Worm (Caenorhabditis elegans) whole organism, midembryonic: ENCODE results near the gene W09C2.10.

Experiments used
- T22C8.4 ChIP-seq: fragments of 200-800 bp; sonication (Bioruptor generic); IDR thresholded peaks from 2 replicates; pipeline ENCODE4 v1.3.6; 2022; ENCODE audit warnings: missing genetic modification characterization, missing compliant biosample characterization
- cog-1 ChIP-seq: sonication (generic microtip); optimal IDR thresholded peaks from 2 replicates; lab custom pipeline; 2016; ENCODE audit warnings: missing genetic modification characterization, missing compliant biosample characterization
- flt-1 ChIP-seq: fragments of 200-800 bp; sonication (Bioruptor generic); IDR thresholded peaks from 2 replicates; pipeline ENCODE4 v1.3.6; 2022; ENCODE audit warnings: missing genetic modification characterization, missing compliant biosample characterization
- klf-2 ChIP-seq: fragments of 200-800 bp; sonication (Bioruptor generic); conservative IDR thresholded peaks from 2 replicates; pipeline ENCODE4 v1.3.6; 2022; ENCODE audit warnings: missing genetic modification reagents, missing genetic modification characterization, missing compliant biosample characterization
- med-1 ChIP-seq: sonication (generic microtip); optimal IDR thresholded peaks from 2 replicates; lab custom pipeline; 2017; ENCODE audit warnings: missing genetic modification characterization, mild to moderate bottlenecking, missing compliant biosample characterization, antibody characterized with exemption, missing genetic modification reagents; ENCODE audit not compliant: insufficient read depth
- ref-1 ChIP-seq: fragments of 200-800 bp; sonication (Bioruptor generic); conservative IDR thresholded peaks from 2 replicates; pipeline ENCODE4 v1.3.6; 2022; ENCODE audit warnings: missing genetic modification reagents, missing genetic modification characterization, missing compliant biosample characterization
- tab-1 ChIP-seq: fragments of 200-800 bp; sonication (Bioruptor generic); IDR thresholded peaks from 2 replicates; pipeline ENCODE4 v1.3.6; 2022; ENCODE audit warnings: missing genetic modification characterization, missing compliant biosample characterization
- ztf-23 ChIP-seq: fragments of 200-800 bp; sonication (Bioruptor generic); IDR thresholded peaks from 2 replicates; pipeline ENCODE4 v1.3.6; 2022; ENCODE audit warnings: missing genetic modification reagents, missing genetic modification characterization, missing compliant biosample characterization
- ztf-29 ChIP-seq: fragments of 200-800 bp; sonication (Bioruptor generic); IDR thresholded peaks from 2 replicates; pipeline ENCODE4 v1.3.6; 2022; ENCODE audit warnings: missing genetic modification reagents, missing genetic modification characterization, missing compliant biosample characterization

Gene W09C2.10

DNA sequence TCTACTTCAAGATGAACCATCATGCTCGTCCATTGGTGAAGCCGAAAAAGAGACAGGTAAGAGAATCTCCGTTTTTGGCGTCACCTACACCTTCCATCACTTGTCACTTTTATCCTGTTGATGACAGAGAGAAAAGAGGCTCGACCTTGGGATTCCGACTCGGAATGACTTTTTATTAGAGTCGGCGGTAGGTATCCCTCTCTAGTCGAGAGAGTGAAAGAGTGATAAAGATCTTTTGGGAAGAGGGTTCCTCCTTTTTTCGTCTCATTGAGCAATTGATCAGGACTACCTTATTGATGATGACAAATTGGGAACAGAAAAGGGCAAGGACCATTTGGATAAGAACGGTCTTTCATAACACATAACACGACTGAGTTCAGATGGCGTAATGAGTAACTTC lies 7.5 kb downstream of the W09C2.10 start:
- TF ChIP-seq flt-1 (GFP tag; lab: Robert Waterston, UW) (0 out of 2 replicates have a peak, but pooled peaks have one; percentile 25), med-1 (GFP tag; lab: Kevin White, UChicago) (no peak), ztf-29 (GFP tag; lab: Robert Waterston, UW) (no peak), cog-1 (tag; lab: Kevin White, UChicago) (no peak), klf-2 (GFP tag; lab: Robert Waterston, UW) (no peak)

ce11 chrIV:9615511-9615910 lies 9.4 kb downstream of the W09C2.10 start:
- TF ChIP-seq ztf-29 (GFP tag; lab: Robert Waterston, UW): no peak

DNA sequence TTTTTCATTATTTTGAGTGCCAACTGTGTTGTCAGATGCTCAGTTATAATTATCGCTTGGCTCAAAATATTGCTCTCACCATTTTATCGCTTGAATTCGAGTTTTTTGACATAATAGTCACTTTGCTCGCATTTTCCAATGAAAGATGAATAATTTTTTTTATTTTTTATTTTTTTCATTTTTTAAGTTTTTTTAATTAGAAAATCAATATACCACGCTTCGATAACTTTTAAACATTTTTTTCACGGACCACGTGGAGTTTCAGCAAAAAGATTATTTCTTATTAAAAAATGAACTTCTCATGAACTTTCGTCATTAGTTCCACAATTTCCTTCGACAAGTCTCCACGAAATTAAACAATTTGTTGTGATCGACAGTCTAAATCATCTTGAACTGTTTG lies 10.2 kb downstream of the W09C2.10 start, which contains the start of gene elt-1:
TSS of gene elt-1 (plus strand) at position 301 of the 400 bp plus-strand sequence.
- TF ChIP-seq med-1 (GFP tag; lab: Kevin White, UChicago): no peak
- TF ChIP-seq tab-1 (GFP tag; lab: Robert Waterston, UW): no peak

DNA sequence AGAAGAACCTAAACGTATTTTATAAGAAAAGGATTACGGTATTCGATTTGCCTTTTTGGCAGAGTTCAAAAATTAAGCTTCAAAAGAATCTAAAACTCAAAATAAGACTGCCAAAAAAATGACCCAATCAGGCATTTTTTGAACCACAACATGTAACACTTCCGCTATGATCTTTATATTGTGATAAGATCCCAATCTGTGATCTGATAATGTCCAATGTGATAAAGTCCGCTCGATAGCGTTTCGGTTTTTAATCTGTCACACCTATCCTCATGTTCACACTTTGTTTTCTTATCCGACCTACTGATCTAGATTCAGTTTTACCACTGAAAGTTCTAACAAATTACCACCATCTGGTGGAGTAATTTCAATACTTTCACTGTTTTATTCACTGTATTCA lies 10.8 kb downstream of the W09C2.10 start:
- no peak for TF ChIP-seq ztf-23 (GFP tag; lab: Robert Waterston, UW)
- no peak for TF ChIP-seq T22C8.4 (GFP tag; lab: Robert Waterston, UW)
- no peak for TF ChIP-seq klf-2 (GFP tag; lab: Robert Waterston, UW)
- TF ChIP-seq med-1 (GFP tag; lab: Kevin White, UChicago): no peak
- no peak for TF ChIP-seq cog-1 (tag; lab: Kevin White, UChicago)
- no peak for TF ChIP-seq ref-1 (GFP tag; lab: Robert Waterston, UW)
- no peak for TF ChIP-seq flt-1 (GFP tag; lab: Robert Waterston, UW)
- TF ChIP-seq ztf-29 (GFP tag; lab: Robert Waterston, UW): no peak

DNA sequence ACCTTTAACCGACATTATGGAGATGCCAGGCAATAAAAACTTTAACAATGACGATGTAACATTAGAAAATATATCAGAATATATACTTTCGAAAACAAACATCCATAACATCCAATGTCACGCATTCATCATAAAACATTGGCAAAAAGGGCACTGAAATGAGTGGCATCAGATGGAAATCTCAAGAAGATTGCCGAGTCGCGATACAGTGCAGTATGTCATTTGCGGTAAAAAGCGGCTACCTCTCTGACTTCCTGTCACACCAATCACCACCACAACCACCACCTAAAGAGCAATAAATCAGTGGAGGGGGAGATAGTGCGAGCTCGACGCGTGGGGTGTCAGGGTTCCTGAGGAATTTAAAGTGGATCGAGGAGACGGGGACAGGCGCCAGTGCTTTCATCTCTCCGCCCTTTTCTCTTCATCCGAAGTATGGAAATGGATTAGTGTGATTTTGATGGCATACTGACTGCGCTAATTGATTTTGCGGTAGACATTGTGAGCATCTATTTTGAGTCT lies 11.7 kb downstream of the W09C2.10 start:
- TF ChIP-seq ztf-23 (GFP tag; lab: Robert Waterston, UW) (no peak), med-1 (GFP tag; lab: Kevin White, UChicago) (no peak), klf-2 (GFP tag; lab: Robert Waterston, UW) (no peak), ref-1 (GFP tag; lab: Robert Waterston, UW) (no peak), tab-1 (GFP tag; lab: Robert Waterston, UW) (no peak), cog-1 (tag; lab: Kevin White, UChicago) (no peak), ztf-29 (GFP tag; lab: Robert Waterston, UW) (no peak), T22C8.4 (GFP tag; lab: Robert Waterston, UW) (no peak), flt-1 (GFP tag; lab: Robert Waterston, UW) (no peak)

DNA sequence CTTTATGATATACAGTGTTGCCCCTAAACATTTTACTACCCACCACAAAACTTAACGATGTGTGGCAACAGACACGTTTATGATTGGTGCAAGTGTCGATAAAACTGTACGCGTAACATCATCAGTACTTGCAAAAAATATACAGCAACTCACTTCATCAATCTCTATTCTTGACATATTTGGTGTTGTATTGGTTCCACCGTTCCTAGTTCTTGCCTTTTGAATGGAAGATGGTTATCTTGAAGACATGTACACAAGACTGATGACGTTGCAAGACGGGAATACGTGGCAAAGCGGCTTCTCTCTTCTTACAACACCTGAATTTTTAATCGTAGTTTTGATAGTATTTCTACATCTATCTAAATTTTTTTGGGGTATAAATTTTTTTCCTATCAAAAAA lies 14.0 kb downstream of the W09C2.10 start:
- TF ChIP-seq ztf-29 (GFP tag; lab: Robert Waterston, UW) (no peak), med-1 (GFP tag; lab: Kevin White, UChicago) (no peak), ref-1 (GFP tag; lab: Robert Waterston, UW) (no peak), T22C8.4 (GFP tag; lab: Robert Waterston, UW) (no peak), flt-1 (GFP tag; lab: Robert Waterston, UW) (no peak), klf-2 (GFP tag; lab: Robert Waterston, UW) (no peak), ztf-23 (GFP tag; lab: Robert Waterston, UW) (no peak), cog-1 (tag; lab: Kevin White, UChicago) (no peak), tab-1 (GFP tag; lab: Robert Waterston, UW) (no peak)

ce11 chrIV:9609095-9609494 lies 15.8 kb downstream of the W09C2.10 start:
- no peak for TF ChIP-seq T22C8.4 (GFP tag; lab: Robert Waterston, UW)
- TF ChIP-seq ztf-23 (GFP tag; lab: Robert Waterston, UW): no peak
- no peak for TF ChIP-seq ref-1 (GFP tag; lab: Robert Waterston, UW)
- TF ChIP-seq cog-1 (tag; lab: Kevin White, UChicago): no peak
- no peak for TF ChIP-seq tab-1 (GFP tag; lab: Robert Waterston, UW)
- TF ChIP-seq med-1 (GFP tag; lab: Kevin White, UChicago): no peak
- TF ChIP-seq flt-1 (GFP tag; lab: Robert Waterston, UW): no peak
- TF ChIP-seq klf-2 (GFP tag; lab: Robert Waterston, UW): no peak
- TF ChIP-seq ztf-29 (GFP tag; lab: Robert Waterston, UW): no peak

DNA sequence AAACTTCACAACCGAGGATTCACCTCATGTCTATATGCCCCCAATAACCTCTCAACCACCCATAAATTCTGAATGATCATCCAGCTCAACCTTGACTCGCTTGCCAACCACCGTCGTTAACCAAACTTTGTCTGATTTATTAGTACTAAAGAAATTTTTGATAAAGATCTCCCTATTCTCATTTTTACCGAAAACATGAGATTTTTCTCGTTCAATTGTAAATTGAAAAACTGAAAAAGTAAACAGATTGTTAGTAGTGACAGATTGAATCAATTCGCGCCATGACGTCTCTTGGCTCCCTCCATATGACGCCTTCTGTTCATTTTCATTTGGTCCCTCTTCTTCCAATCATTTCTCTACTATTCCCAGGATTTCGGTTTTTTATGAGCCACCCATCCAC lies 16.9 kb downstream of the W09C2.10 start:
- TF ChIP-seq T22C8.4 (GFP tag; lab: Robert Waterston, UW) (no peak), ref-1 (GFP tag; lab: Robert Waterston, UW) (no peak)

DNA sequence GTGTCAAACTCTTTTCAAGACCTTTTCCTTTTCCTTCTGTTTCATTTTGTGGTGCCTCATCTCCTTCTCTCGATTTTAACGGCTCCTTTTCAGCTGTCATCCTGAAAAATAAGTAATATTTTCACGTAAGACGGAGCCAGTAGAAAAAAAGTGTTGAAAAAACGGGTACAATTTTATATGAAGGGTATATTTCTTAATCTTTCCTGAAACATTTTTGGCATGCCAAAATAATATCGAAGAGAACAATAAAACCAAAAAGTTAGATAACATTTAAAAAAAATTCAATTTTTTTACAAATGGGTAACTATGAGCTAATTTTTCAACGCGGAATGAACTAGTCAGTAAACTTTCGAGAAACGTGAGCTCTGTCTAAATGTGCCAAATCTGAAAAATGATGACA lies 23.3 kb downstream of the W09C2.10 start, which contains the start of gene aat-1:
TSS of gene aat-1 (minus strand) at position 101 of the 400 bp plus-strand sequence.
- TF ChIP-seq tab-1 (GFP tag; lab: Robert Waterston, UW) (no peak), med-1 (GFP tag; lab: Kevin White, UChicago) (no peak), T22C8.4 (GFP tag; lab: Robert Waterston, UW) (no peak), ref-1 (GFP tag; lab: Robert Waterston, UW) (no peak), cog-1 (tag; lab: Kevin White, UChicago) (no peak), ztf-23 (GFP tag; lab: Robert Waterston, UW) (no peak), flt-1 (GFP tag; lab: Robert Waterston, UW) (no peak), ztf-29 (GFP tag; lab: Robert Waterston, UW) (no peak), klf-2 (GFP tag; lab: Robert Waterston, UW) (no peak)
